Worm (Caenorhabditis elegans) whole organism, young adult: ENCODE results near the gene clp-10.

Experiments used
- madf-8 ChIP-seq: fragments of 200-800 bp; sonication (Bioruptor generic); conservative IDR thresholded peaks from 2 replicates; pipeline ENCODE4 v1.3.6; 2022; ENCODE audit warnings: missing genetic modification reagents, missing genetic modification characterization, missing compliant biosample characterization
- nhr-80 ChIP-seq: sonication (generic microtip); optimal IDR thresholded peaks from 2 replicates; lab custom pipeline; 2016; ENCODE audit warnings: missing genetic modification characterization, missing compliant biosample characterization
- somi-1 ChIP-seq: fragments of 200-800 bp; sonication (Bioruptor generic); optimal IDR thresholded peaks from 2 replicates; lab custom pipeline; 2018; ENCODE audit warnings: mild to moderate bottlenecking, missing genetic modification characterization, missing compliant biosample characterization
- ztf-26 ChIP-seq: sonication (generic microtip); optimal IDR thresholded peaks from 2 replicates; lab custom pipeline; 2017; ENCODE audit warnings: missing genetic modification characterization, missing compliant biosample characterization
- ztf-6 ChIP-seq: fragments of 200-800 bp; sonication (Bioruptor generic); IDR thresholded peaks from 2 replicates; pipeline ENCODE4 v1.3.6; 2022; ENCODE audit warnings: missing genetic modification reagents, missing genetic modification characterization, missing compliant biosample characterization

Gene clp-10

ce11 chrIII:2919-3371, 35.1 kb downstream of the clp-10 start, which contains the start of the genes fbxa-6, cTel54X.2 and npr-30:
TSS of gene fbxa-6 (minus strand) at chrIII:3097.
TSS of gene cTel54X.2 (plus strand) at chrIII:3278.
TSS of gene npr-30 (plus strand) at chrIII:3321.
- TF ChIP-seq ztf-26 (tag; lab: Kevin White, UChicago) (no peak), somi-1 (GFP tag; lab: Kevin White, UChicago) (no peak), nhr-80 (peak; percentile 64), ztf-6 (GFP tag; lab: Robert Waterston, UW) (no peak), madf-8 (GFP tag; lab: Robert Waterston, UW) (no peak)
